Worm (Caenorhabditis elegans): ENCODE results near the gene T05B4.9.

DNA sequence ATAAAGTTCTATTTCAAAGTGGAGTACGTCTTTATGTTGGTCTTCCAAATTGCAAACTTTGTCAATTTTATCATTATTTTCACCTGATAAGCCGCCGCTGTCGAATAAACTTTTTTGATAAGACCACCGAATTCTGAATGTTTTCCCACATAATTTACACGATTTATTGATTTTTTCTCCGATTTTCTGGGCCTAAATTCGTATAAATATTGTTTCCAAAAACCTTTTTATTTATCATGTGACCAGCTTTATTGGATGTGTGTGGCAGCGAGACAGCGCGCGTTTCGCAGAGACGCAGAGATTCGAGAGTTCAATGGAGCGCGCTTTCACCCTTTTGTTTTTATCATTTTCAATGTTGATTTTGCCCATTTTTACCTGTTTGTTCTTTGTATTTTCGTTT lies 24.8 kb upstream of the T05B4.9 start:
- TF ChIP-seq zag-1 (tag; optimal IDR thresholded peaks at IDR 0.05) = no peak
- TF ChIP-seq nhr-11 (tag; optimal IDR thresholded peaks at IDR 0.05) = peak; percentile 20
- TF ChIP-seq nhr-237 (tag; optimal IDR thresholded peaks at IDR 0.05) = peak; percentile 28
- TF ChIP-seq unc-62 (GFP tag; optimal IDR thresholded peaks at IDR 0.05) = no peak
- peak; percentile 26 for TF ChIP-seq jun-1 (tag; optimal IDR thresholded peaks at IDR 0.05)
